Worm (Caenorhabditis elegans) whole organism, late embryonic: Measurements from ENCODE around the gene C08B6.6.

Source experiments
- K09A11.1 ChIP-seq: sonication (generic microtip); optimal IDR thresholded peaks from 2 replicates; lab custom pipeline; 2017; ENCODE audit warnings: antibody characterized with exemption, mild to moderate bottlenecking, missing genetic modification characterization, missing compliant biosample characterization; ENCODE audit not compliant: insufficient read depth
- T23F11.4 ChIP-seq: fragments of 200-800 bp; sonication (Bioruptor generic); optimal IDR thresholded peaks from 2 replicates; lab custom pipeline; 2018; ENCODE audit warnings: mild to moderate bottlenecking, missing genetic modification characterization, missing compliant biosample characterization
- ama-1 ChIP-seq: fragments of 150-350 bp; optimal IDR thresholded peaks from 2 replicates; lab custom pipeline; 2014
- ceh-14 ChIP-seq: sonication (generic microtip); optimal IDR thresholded peaks from 2 replicates; lab custom pipeline; 2016; ENCODE audit warnings: missing genotype, missing genetic modification characterization, missing compliant biosample characterization
- ceh-18 ChIP-seq: sonication (generic microtip); optimal IDR thresholded peaks from 2 replicates; lab custom pipeline; 2016; ENCODE audit warnings: missing genetic modification characterization, missing compliant biosample characterization
- ceh-22 ChIP-seq: sonication (generic microtip); optimal IDR thresholded peaks from 2 replicates; lab custom pipeline; 2017; ENCODE audit warnings: missing biosample characterization, missing genetic modification characterization
- ceh-45 ChIP-seq: fragments of 200-800 bp; sonication (Bioruptor generic); IDR thresholded peaks from 2 replicates; pipeline ENCODE4 v1.3.6; 2022; ENCODE audit warnings: missing genetic modification reagents, missing genetic modification characterization, missing compliant biosample characterization
- ceh-6 ChIP-seq: fragments of 200-800 bp; sonication (Bioruptor generic); optimal IDR thresholded peaks from 2 replicates; lab custom pipeline; 2018; ENCODE audit warnings: mild to moderate bottlenecking, missing genetic modification characterization, missing compliant biosample characterization
- che-1 ChIP-seq: sonication (generic microtip); optimal IDR thresholded peaks from 2 replicates; lab custom pipeline; 2016; ENCODE audit warnings: mild to moderate bottlenecking, missing genetic modification characterization, missing compliant biosample characterization
- elt-2 ChIP-seq: sonication (generic microtip); optimal IDR thresholded peaks from 2 replicates; lab custom pipeline; 2016; ENCODE audit warnings: missing genetic modification reagents, missing genetic modification characterization, missing compliant biosample characterization
- elt-4 ChIP-seq: sonication (generic microtip); optimal IDR thresholded peaks from 2 replicates; lab custom pipeline; 2016; ENCODE audit warnings: missing genetic modification characterization, missing compliant biosample characterization
- ets-4 ChIP-seq: sonication (generic microtip); optimal IDR thresholded peaks from 2 replicates; lab custom pipeline; 2016; ENCODE audit warnings: missing genetic modification characterization, missing compliant biosample characterization
- fkh-6 ChIP-seq: sonication (generic microtip); optimal IDR thresholded peaks from 2 replicates; lab custom pipeline; 2016; ENCODE audit warnings: missing genetic modification characterization, missing compliant biosample characterization
- gmeb-2 ChIP-seq: sonication (generic microtip); optimal IDR thresholded peaks from 2 replicates; lab custom pipeline; 2016; ENCODE audit warnings: missing genetic modification characterization, inconsistent platforms, missing compliant biosample characterization
- hlh-13 ChIP-seq: fragments of 200-800 bp; sonication (Bioruptor generic); optimal IDR thresholded peaks from 2 replicates; lab custom pipeline; 2018; ENCODE audit warnings: mild to moderate bottlenecking, missing genetic modification characterization, missing compliant biosample characterization
- hlh-15 ChIP-seq: sonication (generic microtip); optimal IDR thresholded peaks from 2 replicates; lab custom pipeline; 2016; ENCODE audit warnings: missing genetic modification characterization, missing compliant biosample characterization
- hlh-8 ChIP-seq: sonication (generic microtip); optimal IDR thresholded peaks from 2 replicates; lab custom pipeline; 2016; ENCODE audit warnings: missing genotype, missing genetic modification characterization, missing compliant biosample characterization
- lin-11 ChIP-seq: fragments of 200-800 bp; sonication (Bioruptor generic); optimal IDR thresholded peaks from 2 replicates; lab custom pipeline; 2018; ENCODE audit warnings: mild to moderate bottlenecking, missing genetic modification characterization, missing compliant biosample characterization
- madf-2 ChIP-seq: sonication (generic microtip); optimal IDR thresholded peaks from 2 replicates; lab custom pipeline; 2017; ENCODE audit warnings: missing genetic modification characterization, missing compliant biosample characterization
- nfya-1 ChIP-seq: sonication (generic microtip); optimal IDR thresholded peaks from 2 replicates; lab custom pipeline; 2017; ENCODE audit warnings: missing genetic modification characterization, mild to moderate bottlenecking, missing compliant biosample characterization, antibody characterized with exemption, moderate library complexity
- npax-4 ChIP-seq: sonication (generic microtip); optimal IDR thresholded peaks from 2 replicates; lab custom pipeline; 2016; ENCODE audit warnings: missing genetic modification characterization, missing compliant biosample characterization
- pag-3 ChIP-seq: sonication (generic microtip); optimal IDR thresholded peaks from 2 replicates; lab custom pipeline; 2016; ENCODE audit warnings: missing compliant biosample characterization, missing genetic modification characterization, borderline replicate concordance
- pax-1 ChIP-seq: fragments of 150-350 bp; optimal IDR thresholded peaks from 2 replicates; lab custom pipeline; 2014; ENCODE audit warnings: missing biosample characterization, missing genetic modification characterization
- pha-4 ChIP-seq: fragments of 150-350 bp; optimal IDR thresholded peaks from 2 replicates; lab custom pipeline; 2018; ENCODE audit warnings: missing biosample characterization, missing genetic modification reagents, missing genetic modification characterization
- pqm-1 ChIP-seq: sonication (generic microtip); optimal IDR thresholded peaks from 2 replicates; lab custom pipeline; 2016; ENCODE audit warnings: missing genetic modification characterization, missing compliant biosample characterization
- pros-1 ChIP-seq: fragments of 150-350 bp; optimal IDR thresholded peaks from 2 replicates; lab custom pipeline; 2014; ENCODE audit warnings: missing biosample characterization, missing genetic modification reagents, missing genetic modification characterization
- ref-2 ChIP-seq: sonication (generic microtip); optimal IDR thresholded peaks from 2 replicates; lab custom pipeline; 2016; ENCODE audit warnings: missing genetic modification characterization, missing compliant biosample characterization
- unc-42 ChIP-seq: sonication (generic microtip); optimal IDR thresholded peaks from 2 replicates; lab custom pipeline; 2016; ENCODE audit warnings: missing genotype, missing genetic modification characterization, missing compliant biosample characterization
- unc-55 ChIP-seq: sonication (generic microtip); optimal IDR thresholded peaks from 2 replicates; lab custom pipeline; 2017; ENCODE audit warnings: missing biosample characterization, missing genetic modification reagents, missing genetic modification characterization
- unc-86 ChIP-seq: sonication (generic microtip); optimal IDR thresholded peaks from 2 replicates; lab custom pipeline; 2016; ENCODE audit warnings: missing genetic modification characterization, missing compliant biosample characterization
- zip-5 ChIP-seq: sonication (generic microtip); optimal IDR thresholded peaks from 2 replicates; lab custom pipeline; 2016; ENCODE audit warnings: missing genetic modification characterization, missing compliant biosample characterization
- ztf-16 ChIP-seq: sonication (generic microtip); optimal IDR thresholded peaks from 2 replicates; lab custom pipeline; 2017; ENCODE audit warnings: missing genetic modification characterization, missing compliant biosample characterization

The C08B6.6 gene

DNA sequence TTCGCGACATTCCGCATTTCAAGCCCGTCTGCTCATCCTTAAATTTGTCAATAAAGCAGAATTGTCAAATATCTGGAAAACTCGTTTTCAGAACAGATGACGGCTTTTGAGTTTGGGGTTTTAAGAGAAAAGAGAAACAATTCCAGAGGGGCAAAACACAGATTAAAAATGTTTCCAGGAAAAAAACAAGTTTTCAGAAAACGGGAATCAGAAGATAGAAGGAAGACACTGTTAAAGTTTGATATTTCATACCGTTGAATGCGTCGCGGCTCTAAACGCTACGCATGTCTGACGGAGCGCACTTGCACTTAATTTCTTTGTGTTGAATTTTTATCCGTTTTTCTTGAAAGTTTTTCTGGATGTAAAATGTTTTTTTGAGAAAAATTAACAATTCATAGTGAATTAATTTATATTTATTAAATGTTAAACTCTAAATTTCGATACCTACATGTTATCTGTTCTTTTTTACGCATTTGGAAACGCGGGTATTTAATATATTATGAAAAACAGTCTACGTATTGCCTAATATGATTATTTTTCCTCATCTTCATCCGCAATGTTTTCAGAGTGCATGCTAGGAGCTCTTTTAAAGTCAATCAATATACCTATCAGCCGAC lies 10.8 kb downstream of the C08B6.6 start, which contains the start of the genes C08B6.18, wdr-20 and C08B6.8:
TSS of gene C08B6.18 (minus strand) at position 51 of the 617 bp plus-strand sequence.
TSS of gene wdr-20 (minus strand) at position 82 of the 617 bp plus-strand sequence.
TSS of gene C08B6.8 (plus strand) at position 567 of the 617 bp plus-strand sequence.
- TF ChIP-seq gmeb-2 (tag; lab: Kevin White, UChicago) = no peak
- peak; percentile 4 for TF ChIP-seq unc-42

DNA sequence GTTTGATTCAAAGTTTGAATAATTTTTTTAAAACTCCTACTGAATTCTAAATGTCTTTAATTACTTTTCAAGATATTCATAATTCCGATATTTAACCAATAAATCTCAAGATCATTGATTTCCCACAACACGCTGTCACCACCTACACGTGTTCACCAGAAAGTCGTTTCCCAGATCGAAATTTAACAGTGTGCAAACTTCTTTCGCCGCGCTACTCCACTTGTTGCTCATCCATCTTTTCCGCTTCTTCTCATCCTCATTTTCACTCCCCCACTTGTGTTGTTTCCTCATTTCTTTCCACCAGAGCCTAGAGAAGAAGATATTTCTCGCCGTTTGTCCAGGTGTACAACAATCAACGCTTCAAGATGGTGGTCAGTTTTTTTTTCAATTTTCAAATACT lies 22.2 kb downstream of the C08B6.6 start, which contains the start of gene C51E3.9:
TSS of gene C51E3.9 (plus strand) at position 301 of the 400 bp plus-strand sequence.
- no peak for TF ChIP-seq pax-1
- no peak for TF ChIP-seq ztf-16 (tag; lab: Kevin White, UChicago)
- TF ChIP-seq hlh-8 = no peak
- TF ChIP-seq ets-4 = no peak
- TF ChIP-seq ref-2 (tag; lab: Kevin White, UChicago) = no peak
- TF ChIP-seq ceh-22 = no peak
- no peak for TF ChIP-seq ceh-45 (GFP tag; lab: Robert Waterston, UW)
- no peak for TF ChIP-seq hlh-15
- no peak for TF ChIP-seq hlh-13 (GFP tag; lab: Kevin White, UChicago)
- TF ChIP-seq K09A11.1 (tag; lab: Kevin White, UChicago) = no peak
- TF ChIP-seq ceh-14 (tag; lab: Kevin White, UChicago) = no peak
- TF ChIP-seq lin-11 = no peak
- no peak for TF ChIP-seq pag-3 (tag; lab: Kevin White, UChicago)
- no peak for TF ChIP-seq pros-1 (tag; lab: Kevin White, UChicago)

DNA sequence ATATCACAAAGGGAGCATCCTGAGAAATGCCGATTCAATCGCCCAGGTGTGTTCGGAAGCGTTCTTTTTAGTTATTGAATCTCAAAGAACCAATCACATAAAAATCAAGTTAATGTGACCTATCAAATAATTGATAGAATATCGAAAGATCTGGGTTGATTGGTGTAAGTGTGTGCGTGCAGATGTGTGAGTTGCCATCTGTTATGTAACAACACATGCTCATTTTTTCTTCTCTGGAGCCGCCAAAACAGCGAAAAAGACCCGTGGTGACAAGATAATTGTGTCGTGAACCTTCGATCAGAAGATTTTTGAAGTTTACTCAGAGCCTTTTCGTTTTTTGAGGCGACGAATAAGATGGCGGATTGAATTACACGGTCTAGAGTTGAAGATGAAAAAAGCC lies 23.4 kb downstream of the C08B6.6 start:
- TF ChIP-seq pqm-1 (tag; lab: Kevin White, UChicago) = no peak
- peak; percentile 60 for TF ChIP-seq ceh-18 (tag; lab: Kevin White, UChicago)
- TF ChIP-seq, all 69 proteins: peak for 1

DNA sequence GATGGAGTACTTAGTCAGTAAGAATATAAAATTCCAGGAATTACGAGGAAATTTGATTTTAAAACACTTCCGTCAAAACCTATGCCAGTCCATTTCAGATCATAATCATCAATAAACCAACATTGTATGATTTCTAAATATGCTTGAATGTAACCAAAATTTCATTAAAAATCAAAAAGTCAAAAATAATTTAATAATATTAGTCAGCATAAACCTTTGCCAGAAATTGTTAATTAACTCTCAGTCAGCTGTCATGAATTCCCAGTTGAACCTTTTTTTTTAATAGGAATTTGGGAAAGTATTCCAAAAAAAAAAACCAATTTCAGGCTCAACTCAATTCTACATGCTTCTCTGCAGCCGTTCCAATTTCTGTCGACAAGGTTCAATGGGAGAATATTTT lies 24.9 kb downstream of the C08B6.6 start, which contains the start of gene srsx-26:
TSS of gene srsx-26 (plus strand) at position 301 of the 400 bp plus-strand sequence.
- TF ChIP-seq npax-4 (tag; lab: Kevin White, UChicago) (no peak), ceh-6 (GFP tag; lab: Kevin White, UChicago) (no peak)
- TF ChIP-seq, all 69 proteins: peak for 0

DNA sequence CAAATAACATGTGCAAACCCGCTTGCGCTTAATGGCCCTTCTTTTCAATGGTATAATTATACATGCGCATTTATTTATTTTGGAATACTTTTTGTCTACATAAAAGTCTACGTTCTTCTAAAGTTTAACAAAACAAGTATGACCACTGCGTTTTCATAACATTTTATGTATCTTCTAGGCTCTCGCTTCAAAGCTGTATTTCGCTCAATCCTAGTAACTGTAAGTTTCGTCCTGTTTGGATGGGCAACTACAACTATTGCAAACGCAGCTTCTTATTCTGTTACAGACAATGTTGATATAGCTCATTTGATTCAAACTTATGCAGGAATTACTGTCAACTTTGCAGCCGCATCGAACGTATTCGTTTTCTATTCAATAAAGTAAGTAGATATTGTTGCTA lies 26.3 kb downstream of the C08B6.6 start, which contains the start of gene srsx-27:
TSS of gene srsx-27 (plus strand) at position 301 of the 400 bp plus-strand sequence.
- no peak for TF ChIP-seq nfya-1
- TF ChIP-seq gmeb-2 (tag; lab: Kevin White, UChicago) = no peak
- TF ChIP-seq, all 69 proteins: peak for 0

DNA sequence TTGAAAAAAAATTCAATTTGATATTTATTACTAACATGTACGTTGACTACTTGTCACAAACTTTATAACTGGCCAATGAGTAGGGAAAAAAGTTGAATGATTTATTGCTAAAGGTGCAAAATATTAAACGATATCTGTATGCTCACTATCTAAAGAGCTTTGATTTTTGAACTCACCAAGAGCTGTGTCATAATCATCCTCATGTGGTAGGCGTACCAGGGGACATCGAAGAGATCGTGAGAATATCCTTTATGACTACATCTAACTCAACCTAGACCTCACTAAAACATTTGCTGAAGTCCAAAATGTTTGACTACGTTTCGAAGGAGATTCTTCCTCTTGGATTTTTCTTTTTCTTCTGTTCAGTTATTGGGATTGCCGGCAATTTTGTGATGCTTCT lies 28.9 kb downstream of the C08B6.6 start, which contains the start of gene srsx-28:
TSS of gene srsx-28 (plus strand) at position 301 of the 400 bp plus-strand sequence.
- no peak for TF ChIP-seq elt-2 (tag; lab: Kevin White, UChicago)
- TF ChIP-seq che-1 (tag; lab: Kevin White, UChicago) = no peak
- no peak for TF ChIP-seq zip-5
- no peak for TF ChIP-seq ceh-22
- TF ChIP-seq ceh-45 (GFP tag; lab: Robert Waterston, UW) = no peak
- no peak for TF ChIP-seq unc-42

DNA sequence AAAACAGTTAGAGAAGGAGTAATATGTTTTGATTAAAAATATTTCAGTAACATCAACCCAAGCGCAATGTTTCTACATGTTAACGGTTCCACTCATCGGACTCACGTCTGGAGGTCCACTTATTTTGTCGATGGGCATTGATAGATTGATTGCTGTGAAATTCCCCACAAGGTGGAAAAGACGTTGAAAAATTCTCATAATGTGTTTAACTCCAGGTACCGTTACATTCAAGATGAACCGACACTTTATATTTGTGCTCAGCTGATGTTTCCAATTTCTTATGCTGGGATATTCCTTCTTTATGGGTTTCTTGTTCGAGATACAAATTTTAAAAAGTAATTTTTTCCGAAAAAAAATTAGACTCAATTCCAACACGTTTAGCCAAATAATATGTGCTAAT lies 29.7 kb downstream of the C08B6.6 start:
- TF ChIP-seq unc-55 (GFP tag; lab: Kevin White, UChicago) (no peak), npax-4 (tag; lab: Kevin White, UChicago) (no peak), unc-86 (tag; lab: Kevin White, UChicago) (no peak), fkh-6 (tag; lab: Kevin White, UChicago) (no peak), ama-1 (lab: Kevin White, UChicago) (no peak), madf-2 (no peak), ceh-6 (GFP tag; lab: Kevin White, UChicago) (no peak), hlh-8 (no peak), elt-4 (tag; lab: Kevin White, UChicago) (no peak), pha-4 (tag; lab: Kevin White, UChicago) (no peak), T23F11.4 (GFP tag; lab: Kevin White, UChicago) (no peak), gmeb-2 (tag; lab: Kevin White, UChicago) (no peak)
